Worm (Caenorhabditis elegans) whole organism, young adult: ENCODE measurements around the gene clec-225.

Source experiments
- B0019.2 ChIP-seq: fragments of 200-800 bp; sonication (Bioruptor generic); conservative IDR thresholded peaks from 2 replicates; pipeline ENCODE4 v1.3.6; 2022; ENCODE audit warnings: missing genetic modification reagents, missing genetic modification characterization, missing compliant biosample characterization
- B0035.1 ChIP-seq: sonication (generic microtip); optimal IDR thresholded peaks from 2 replicates; lab custom pipeline; 2016; ENCODE audit warnings: missing genetic modification characterization, mild to moderate bottlenecking, missing compliant biosample characterization, missing genotype, missing genetic modification reagents
- B0261.1 ChIP-seq: sonication (generic microtip); optimal IDR thresholded peaks from 2 replicates; lab custom pipeline; 2016; ENCODE audit warnings: mild to moderate bottlenecking, missing genetic modification characterization, moderate library complexity, missing compliant biosample characterization
- D2030.7 ChIP-seq: fragments of 200-800 bp; sonication (Bioruptor generic); IDR thresholded peaks from 2 replicates; pipeline ENCODE4 v1.3.6; 2022; ENCODE audit warnings: missing genetic modification reagents, missing genetic modification characterization, missing compliant biosample characterization
- F23B12.7 ChIP-seq: sonication (generic microtip); optimal IDR thresholded peaks from 2 replicates; lab custom pipeline; 2017; ENCODE audit warnings: missing genetic modification characterization, mild to moderate bottlenecking, missing compliant biosample characterization, antibody characterized with exemption, moderate library complexity; ENCODE audit not compliant: insufficient read depth
- F39B2.1 ChIP-seq: fragments of 200-800 bp; sonication (Bioruptor generic); IDR thresholded peaks from 2 replicates; pipeline ENCODE4 v1.3.6; 2022; ENCODE audit warnings: missing genetic modification reagents, missing genetic modification characterization, missing compliant biosample characterization
- F49E8.2 ChIP-seq: sonication (generic microtip); optimal IDR thresholded peaks from 3 replicates; lab custom pipeline; 2017; ENCODE audit warnings: missing genetic modification characterization, mild to moderate bottlenecking, missing compliant biosample characterization, antibody characterized with exemption, moderate library complexity; ENCODE audit not compliant: insufficient read depth
- F57A8.1 ChIP-seq: fragments of 200-800 bp; sonication (Bioruptor generic); optimal IDR thresholded peaks from 2 replicates; lab custom pipeline; 2018; ENCODE audit warnings: mild to moderate bottlenecking, missing genetic modification characterization, moderate library complexity, missing compliant biosample characterization
- K12H6.12 ChIP-seq: fragments of 200-800 bp; sonication (Bioruptor generic); optimal IDR thresholded peaks from 2 replicates; lab custom pipeline; 2018; ENCODE audit warnings: mild to moderate bottlenecking, missing genetic modification characterization, missing compliant biosample characterization
- T07F8.4 ChIP-seq: sonication (generic microtip); optimal IDR thresholded peaks from 2 replicates; lab custom pipeline; 2016; ENCODE audit warnings: mild to moderate bottlenecking, missing genetic modification characterization, moderate library complexity, missing compliant biosample characterization
- Y67H2A.10 ChIP-seq: fragments of 200-800 bp; sonication (Bioruptor generic); conservative IDR thresholded peaks from 2 replicates; pipeline ENCODE4 v1.3.6; 2022; ENCODE audit warnings: missing genetic modification reagents, missing genetic modification characterization, missing compliant biosample characterization
- Y95B8A.8 ChIP-seq: fragments of 200-800 bp; sonication (Bioruptor generic); IDR thresholded peaks from 2 replicates; pipeline ENCODE4 v1.3.6; 2022; ENCODE audit warnings: missing genetic modification reagents, missing genetic modification characterization, missing compliant biosample characterization
- ZK185.1 ChIP-seq: sonication (generic microtip); optimal IDR thresholded peaks from 2 replicates; lab custom pipeline; 2016; ENCODE audit warnings: mild to moderate bottlenecking, missing genetic modification characterization, missing compliant biosample characterization; ENCODE audit not compliant: poor library complexity, severe bottlenecking
- attf-3 ChIP-seq: fragments of 200-800 bp; sonication (Bioruptor generic); conservative IDR thresholded peaks from 2 replicates; pipeline ENCODE4 v1.3.6; 2022; ENCODE audit warnings: missing genetic modification reagents, missing genetic modification characterization, missing compliant biosample characterization
- cebp-1 ChIP-seq, 2 experiments: fragments of 200-800 bp in 1 of 2; sonication (Bioruptor generic) in 1 of 2; sonication (generic microtip) in 1 of 2; IDR thresholded peaks in 1 of 2; optimal IDR thresholded peaks in 1 of 2; 2 replicates each; pipeline versions ENCODE4 v1.3.6 to Lab custom; 2017 to 2022; ENCODE audit warnings: missing compliant biosample characterization in 2 of 2, missing genetic modification characterization in 2 of 2, mild to moderate bottlenecking in 1 of 2, missing genetic modification reagents in 1 of 2, moderate library complexity in 1 of 2
- cebp-2 ChIP-seq: fragments of 200-800 bp; sonication (Bioruptor generic); IDR thresholded peaks from 2 replicates; pipeline ENCODE4 v1.3.6; 2022; ENCODE audit warnings: missing genetic modification characterization, missing compliant biosample characterization
- ceh-100 ChIP-seq: fragments of 200-800 bp; sonication (Bioruptor generic); IDR thresholded peaks from 2 replicates; pipeline ENCODE4 v1.3.6; 2022; ENCODE audit warnings: missing genetic modification reagents, missing genetic modification characterization, missing compliant biosample characterization
- ceh-27 ChIP-seq: fragments of 200-800 bp; sonication (Bioruptor generic); optimal IDR thresholded peaks from 2 replicates; lab custom pipeline; 2018; ENCODE audit warnings: mild to moderate bottlenecking, missing genetic modification characterization, moderate library complexity, missing compliant biosample characterization
- ceh-40 ChIP-seq: fragments of 200-800 bp; sonication (Bioruptor generic); IDR thresholded peaks from 2 replicates; pipeline ENCODE4 v1.3.6; 2022; ENCODE audit warnings: missing genetic modification characterization, missing compliant biosample characterization
- dpl-1 ChIP-seq: fragments of 150-350 bp; optimal IDR thresholded peaks from 2 replicates; lab custom pipeline; 2014; ENCODE audit warnings: missing biosample characterization, missing genetic modification reagents, missing genetic modification characterization
- efl-1 ChIP-seq: fragments of 150-350 bp; optimal IDR thresholded peaks from 2 replicates; lab custom pipeline; 2014; ENCODE audit warnings: missing biosample characterization, missing genetic modification reagents, missing genetic modification characterization
- fkh-3 ChIP-seq: sonication (generic microtip); optimal IDR thresholded peaks from 2 replicates; lab custom pipeline; 2016; ENCODE audit warnings: mild to moderate bottlenecking, missing genetic modification characterization, missing compliant biosample characterization
- him-1 ChIP-seq: sonication (generic microtip); optimal IDR thresholded peaks from 2 replicates; lab custom pipeline; 2016; ENCODE audit warnings: missing genotype, missing genetic modification reagents, missing genetic modification characterization, missing compliant biosample characterization
- hlh-26 ChIP-seq: fragments of 200-800 bp; sonication (Bioruptor generic); conservative IDR thresholded peaks from 2 replicates; pipeline ENCODE4 v1.3.6; 2022; ENCODE audit warnings: missing genetic modification reagents, missing genetic modification characterization, missing compliant biosample characterization
- hrde-1 ChIP-seq: sonication (generic microtip); optimal IDR thresholded peaks from 2 replicates; lab custom pipeline; 2016; ENCODE audit warnings: missing genetic modification characterization, mild to moderate bottlenecking, missing compliant biosample characterization, moderate library complexity, missing genotype, missing genetic modification reagents, borderline replicate concordance
- lin-26 ChIP-seq: fragments of 200-800 bp; sonication (Bioruptor generic); IDR thresholded peaks from 2 replicates; pipeline ENCODE4 v1.3.6; 2022; ENCODE audit warnings: missing genetic modification reagents, missing genetic modification characterization, missing compliant biosample characterization
- lin-40 ChIP-seq: sonication (generic microtip); optimal IDR thresholded peaks from 2 replicates; lab custom pipeline; 2016; ENCODE audit warnings: missing genetic modification characterization, mild to moderate bottlenecking, missing compliant biosample characterization, missing genotype, missing genetic modification reagents
- lir-1 ChIP-seq: fragments of 200-800 bp; sonication (Bioruptor generic); conservative IDR thresholded peaks from 2 replicates; pipeline ENCODE4 v1.3.6; 2022; ENCODE audit warnings: missing genetic modification reagents, missing genetic modification characterization, missing compliant biosample characterization
- lsl-1 ChIP-seq: fragments of 200-800 bp; sonication (Bioruptor generic); optimal IDR thresholded peaks from 2 replicates; lab custom pipeline; 2018; ENCODE audit warnings: mild to moderate bottlenecking, missing genetic modification characterization, moderate library complexity, missing compliant biosample characterization
- madf-3 ChIP-seq: fragments of 200-800 bp; sonication (Bioruptor generic); IDR thresholded peaks from 2 replicates; pipeline ENCODE4 v1.3.6; 2022; ENCODE audit warnings: missing genetic modification reagents, missing genetic modification characterization, missing compliant biosample characterization
- madf-6 ChIP-seq: fragments of 200-800 bp; sonication (Bioruptor generic); IDR thresholded peaks from 2 replicates; pipeline ENCODE4 v1.3.6; 2022; ENCODE audit warnings: missing genetic modification reagents, missing genetic modification characterization, missing compliant biosample characterization
- madf-8 ChIP-seq: fragments of 200-800 bp; sonication (Bioruptor generic); conservative IDR thresholded peaks from 2 replicates; pipeline ENCODE4 v1.3.6; 2022; ENCODE audit warnings: missing genetic modification reagents, missing genetic modification characterization, missing compliant biosample characterization
- mcd-1 ChIP-seq: fragments of 200-800 bp; sonication (Bioruptor generic); IDR thresholded peaks from 2 replicates; pipeline ENCODE4 v1.3.6; 2022; ENCODE audit warnings: missing genetic modification reagents, missing genetic modification characterization, missing compliant biosample characterization
- mxl-1 ChIP-seq: sonication (generic microtip); optimal IDR thresholded peaks from 2 replicates; lab custom pipeline; 2016; ENCODE audit warnings: missing genetic modification characterization, missing compliant biosample characterization
- nhr-120 ChIP-seq: fragments of 200-800 bp; sonication (Bioruptor generic); IDR thresholded peaks from 2 replicates; pipeline ENCODE4 v1.3.6; 2022; ENCODE audit warnings: missing genetic modification characterization, missing compliant biosample characterization
- nhr-179 ChIP-seq: sonication (generic microtip); optimal IDR thresholded peaks from 2 replicates; lab custom pipeline; 2016; ENCODE audit warnings: mild to moderate bottlenecking, missing genetic modification characterization, missing compliant biosample characterization
- nhr-27 ChIP-seq: fragments of 200-800 bp; sonication (Bioruptor generic); optimal IDR thresholded peaks from 2 replicates; lab custom pipeline; 2018; ENCODE audit warnings: mild to moderate bottlenecking, missing genetic modification characterization, moderate library complexity, missing compliant biosample characterization
- nhr-80 ChIP-seq: sonication (generic microtip); optimal IDR thresholded peaks from 2 replicates; lab custom pipeline; 2016; ENCODE audit warnings: missing genetic modification characterization, missing compliant biosample characterization
- pha-4 ChIP-seq: fragments of 150-350 bp; sonication (generic microtip); optimal IDR thresholded peaks from 2 replicates; lab custom pipeline; 2014; ENCODE audit warnings: missing biosample characterization, missing genetic modification reagents, missing genetic modification characterization
- snpc-4 ChIP-seq, 5 experiments: fragments of 150-350 bp in 1 of 5; sonication (generic microtip) in 4 of 5; optimal IDR thresholded peaks; 2 replicates each; lab custom pipeline; 2014 to 2018; ENCODE audit warnings: missing genetic modification characterization in 5 of 5, missing biosample characterization in 3 of 5, antibody characterized with exemption in 2 of 5, mild to moderate bottlenecking in 2 of 5, missing compliant biosample characterization in 2 of 5, missing genotype in 2 of 5, moderate library complexity in 2 of 5, missing genetic modification reagents in 1 of 5
- sptf-2 ChIP-seq: fragments of 200-800 bp; sonication (Bioruptor generic); optimal IDR thresholded peaks from 2 replicates; lab custom pipeline; 2018; ENCODE audit warnings: mild to moderate bottlenecking, missing genetic modification characterization, missing compliant biosample characterization
- xnd-1 ChIP-seq: sonication (generic microtip); optimal IDR thresholded peaks from 2 replicates; lab custom pipeline; 2016; ENCODE audit warnings: missing genotype, missing genetic modification reagents, missing genetic modification characterization, missing compliant biosample characterization
- ztf-26 ChIP-seq: sonication (generic microtip); optimal IDR thresholded peaks from 2 replicates; lab custom pipeline; 2017; ENCODE audit warnings: missing genetic modification characterization, missing compliant biosample characterization

The clec-225 gene

DNA sequence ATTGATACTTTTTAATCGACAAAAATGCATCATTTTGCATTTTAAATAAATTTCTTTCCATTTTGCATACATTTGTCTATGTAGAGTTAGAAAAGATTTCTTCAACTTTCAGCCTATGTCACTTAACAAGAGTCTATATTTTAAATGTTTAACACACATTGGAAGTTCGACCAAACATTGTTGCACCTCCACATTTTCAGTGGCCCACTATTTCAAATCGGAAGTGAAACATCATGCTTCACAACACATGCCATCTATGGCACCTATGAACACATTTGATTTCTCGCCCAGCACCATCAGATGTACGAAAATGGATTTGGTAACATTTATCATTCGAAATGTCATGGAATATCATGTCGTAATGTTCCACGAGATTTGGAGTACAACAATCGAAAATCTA, 4.0 kb upstream of the clec-225 start, which contains the start of gene dhc-3:
dhc-3 (plus strand) TSS at position 301 of the 400 bp plus-strand sequence.
- TF ChIP-seq nhr-179 (tag; lab: Kevin White, UChicago) (no peak), fkh-3 (tag; lab: Kevin White, UChicago) (no peak), cebp-2 (no peak), ZK185.1 (tag; lab: Kevin White, UChicago) (no peak), ceh-40 (GFP tag; lab: Robert Waterston, UW) (no peak), ceh-100 (GFP tag; lab: Robert Waterston, UW) (no peak), B0035.1 (tag; lab: Kevin White, UChicago) (no peak), nhr-27 (no peak), ceh-27 (GFP tag; lab: Kevin White, UChicago) (no peak), attf-3 (GFP tag; lab: Robert Waterston, UW) (no peak), ztf-26 (no peak)

DNA sequence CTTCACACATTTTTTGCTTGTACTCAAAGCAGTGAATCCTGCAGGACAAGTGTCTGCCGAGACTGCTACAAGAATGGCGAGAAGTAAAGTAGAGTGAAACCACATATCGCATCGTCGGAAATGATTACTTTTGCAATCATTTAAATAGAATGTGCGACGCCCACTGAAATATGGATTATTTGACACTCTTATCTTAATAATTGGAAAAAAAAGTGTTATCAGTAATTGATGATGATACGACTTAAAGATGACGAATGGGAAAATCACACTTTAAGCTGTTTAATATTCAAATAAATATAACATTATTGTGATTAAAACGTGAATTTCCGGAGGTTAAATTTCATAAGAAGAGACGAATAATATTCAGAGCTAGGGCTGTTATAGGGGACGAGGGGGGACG, 3.3 kb upstream of the clec-225 start, which contains the start of gene clec-41:
clec-41 (minus strand) TSS at position 147 of the 400 bp plus-strand sequence.
- TF ChIP-seq nhr-80 (tag; lab: Kevin White, UChicago) (peak; percentile 81), T07F8.4 (no peak)

DNA sequence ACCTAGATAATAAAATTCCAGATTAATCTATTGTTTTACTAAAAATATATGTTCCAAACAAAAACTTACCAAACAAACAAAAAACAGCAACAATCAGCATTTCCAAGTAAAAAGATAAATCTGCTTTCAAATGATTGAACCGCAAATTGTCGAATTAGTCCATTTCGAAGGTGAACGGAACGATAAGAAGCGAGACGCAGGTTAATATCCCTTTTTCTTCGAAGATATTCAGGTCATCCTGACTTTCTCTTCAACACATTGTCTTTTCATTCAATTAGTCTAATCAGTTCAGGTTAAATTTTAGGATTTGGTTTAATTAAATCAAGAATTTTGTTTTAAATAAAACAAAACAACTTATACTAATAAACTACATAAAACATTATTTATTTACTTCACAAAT, 1.3 kb downstream of the clec-225 start, which contains the start of gene B0365.9:
B0365.9 (minus strand) TSS at position 186 of the 400 bp plus-strand sequence.
- TF ChIP-seq Y67H2A.10, result no peak
- no peak for TF ChIP-seq Y95B8A.8
- TF ChIP-seq madf-3 (GFP tag; lab: Robert Waterston, UW), result no peak
- TF ChIP-seq pha-4 (tag; lab: Kevin White, UChicago), result no peak
- TF ChIP-seq hrde-1, result no peak
- no peak for TF ChIP-seq lir-1 (GFP tag; lab: Robert Waterston, UW)
- TF ChIP-seq F57A8.1 (GFP tag; lab: Kevin White, UChicago), result no peak
- no peak for TF ChIP-seq B0261.1 (tag; lab: Kevin White, UChicago)
- no peak for TF ChIP-seq hlh-26 (GFP tag; lab: Robert Waterston, UW)
- TF ChIP-seq F39B2.1 (GFP tag; lab: Robert Waterston, UW), result no peak
- TF ChIP-seq mcd-1 (GFP tag; lab: Robert Waterston, UW), result no peak
- no peak for TF ChIP-seq F23B12.7 (tag; lab: Kevin White, UChicago)
- TF ChIP-seq cebp-1 (GFP tag; IDR thresholded peaks at IDR 0.05; lab: Robert Waterston, UW), result no peak
- TF ChIP-seq cebp-1 (tag; optimal IDR thresholded peaks at IDR 0.05; lab: Kevin White, UChicago), result no peak
- TF ChIP-seq lin-40, result no peak
- no peak for TF ChIP-seq madf-6 (GFP tag; lab: Robert Waterston, UW)
- no peak for TF ChIP-seq lin-26 (GFP tag; lab: Robert Waterston, UW)

DNA sequence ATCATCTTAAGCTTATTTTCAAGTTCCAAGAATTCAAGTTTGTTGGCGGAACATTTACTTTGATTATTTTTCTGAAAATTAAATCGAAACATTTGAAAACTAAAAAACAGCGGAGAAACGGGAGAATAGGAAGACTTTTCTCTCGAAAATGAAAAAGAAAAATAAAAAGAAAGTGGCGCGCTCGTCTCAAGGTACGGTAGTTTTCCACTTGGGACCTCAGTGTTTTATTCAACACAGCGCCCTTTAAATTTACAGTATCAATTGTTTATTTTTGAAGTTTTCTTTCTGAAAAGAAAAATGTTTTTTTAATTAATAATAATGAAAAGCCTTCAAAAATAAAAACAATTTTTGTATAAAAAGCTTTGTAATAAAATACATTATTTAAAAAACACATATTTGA, 3.2 kb downstream of the clec-225 start:
- peak; percentile 97 for TF ChIP-seq lsl-1 (GFP tag; lab: Kevin White, UChicago)
- 0 out of 2 replicates have a peak, but pooled peaks have one; percentile 11 for TF ChIP-seq B0019.2 (GFP tag; lab: Robert Waterston, UW)
- TF ChIP-seq attf-3 (GFP tag; lab: Robert Waterston, UW), result peak; percentile 63
- TF ChIP-seq mxl-1, result no peak
- peak; percentile 85 for TF ChIP-seq xnd-1 (tag; lab: Kevin White, UChicago)
- TF ChIP-seq F49E8.2 (tag; lab: Kevin White, UChicago), result peak; percentile 80
- no peak for TF ChIP-seq K12H6.12 (tag; lab: Kevin White, UChicago)
- peak; percentile 50 for TF ChIP-seq dpl-1
- TF ChIP-seq snpc-4 (GFP tag; optimal IDR thresholded peaks at IDR 0.05; lab: Kevin White, UChicago), result peak; percentile 9
- TF ChIP-seq snpc-4 (tag; optimal IDR thresholded peaks at IDR 0.05; lab: Kevin White, UChicago), result no peak
- peak; percentile 84 for TF ChIP-seq madf-8 (GFP tag; lab: Robert Waterston, UW)
- no peak for TF ChIP-seq sptf-2 (GFP tag; lab: Kevin White, UChicago)
- peak; percentile 88 for TF ChIP-seq D2030.7 (GFP tag; lab: Robert Waterston, UW)
- TF ChIP-seq him-1 (tag; lab: Kevin White, UChicago), result peak; percentile 67
- no peak for TF ChIP-seq cebp-1 (GFP tag; IDR thresholded peaks at IDR 0.05; lab: Robert Waterston, UW)
- TF ChIP-seq cebp-1 (tag; optimal IDR thresholded peaks at IDR 0.05; lab: Kevin White, UChicago), result no peak
- TF ChIP-seq efl-1 (GFP tag; lab: Kevin White, UChicago), result peak; percentile 93
- TF ChIP-seq madf-6 (GFP tag; lab: Robert Waterston, UW), result peak; percentile 93
- no peak for TF ChIP-seq nhr-120 (GFP tag; lab: Robert Waterston, UW)
